Fruit fly (Drosophila melanogaster): ENCODE measurements around the gene CG11836.

Gene CG11836

dm6 chr3R:25024895-25025557 lies 45.9 kb upstream of the CG11836 start, which contains the start of the genes EMC6 and Hr96 (continued):
- TF ChIP-seq eg (GFP tag; IDR thresholded peaks at IDR 0.05) (peak; percentile 94), CG11294 (GFP tag; IDR thresholded peaks at IDR 0.05) (peak; percentile 89), CG34406 (GFP tag; optimal IDR thresholded peaks at IDR 0.05) (peak; percentile 88), Eip75B (GFP tag; optimal IDR thresholded peaks at IDR 0.05) (peak; percentile 93), Met (GFP tag; optimal IDR thresholded peaks at IDR 0.05) (peak; percentile 93), CG8632 (GFP tag; optimal IDR thresholded peaks at IDR 0.05) (peak; percentile 88), salr (GFP tag; optimal IDR thresholded peaks at IDR 0.05) (peak in 1 of 2 experiments; percentile 89), CG1621 (tag; optimal IDR thresholded peaks at IDR 0.05) (peak; percentile 97), CG11902 (GFP tag; optimal IDR thresholded peaks at IDR 0.05) (peak; percentile 85), achi (GFP tag; optimal IDR thresholded peaks at IDR 0.05) (peak; percentile 88), CG6163 (GFP tag; IDR thresholded peaks at IDR 0.05) (peak; percentile 96), ss (GFP tag; optimal IDR thresholded peaks at IDR 0.05) (peak in 1 of 2 experiments; percentile 84), topi (GFP tag; optimal IDR thresholded peaks at IDR 0.05) (peak; percentile 91), Eip93F (GFP tag; optimal IDR thresholded peaks at IDR 0.05) (peak; percentile 83), CG6792 (GFP tag; optimal IDR thresholded peaks at IDR 0.05) (peak; percentile 88), fd85E (GFP tag; optimal IDR thresholded peaks at IDR 0.05) (peak; percentile 62), pdm3 (GFP tag; optimal IDR thresholded peaks at IDR 0.05) (peak; percentile 95), Gug (GFP tag; IDR thresholded peaks at IDR 0.05) (peak; percentile 92), CG9139 (GFP tag; optimal IDR thresholded peaks at IDR 0.05) (no peak)

dm6 chr3R:25027281-25028219 lies 43.4 kb upstream of the CG11836 start:
- TF ChIP-seq esn (GFP tag; optimal IDR thresholded peaks at IDR 0.05) (peak; percentile 81), CG8119 (GFP tag; IDR thresholded peaks at IDR 0.05) (0 out of 3 replicates have a peak, but pooled peaks have one; percentile 31), cyc (GFP tag; optimal IDR thresholded peaks at IDR 0.05) (peak; percentile 38), CG8632 (GFP tag; optimal IDR thresholded peaks at IDR 0.05) (no peak), Eip93F (GFP tag; optimal IDR thresholded peaks at IDR 0.05) (peak; percentile 46), acj6 (GFP tag; optimal IDR thresholded peaks at IDR 0.05) (no peak), Sox15 (GFP tag; optimal IDR thresholded peaks at IDR 0.05) (peak; percentile 44), Sox14 (GFP tag; optimal IDR thresholded peaks at IDR 0.05) (peak; percentile 64), spab (GFP tag; optimal IDR thresholded peaks at IDR 0.05) (no peak), CG9139 (GFP tag; optimal IDR thresholded peaks at IDR 0.05) (no peak), lz (GFP tag; optimal IDR thresholded peaks at IDR 0.05) (peak; percentile 65), Smox (GFP tag; optimal IDR thresholded peaks at IDR 0.05) (no peak), dsx (GFP tag; optimal IDR thresholded peaks at IDR 0.05; ENCODE audit: poor library complexity, severe bottlenecking) (no peak), fkh (GFP tag; optimal IDR thresholded peaks at IDR 0.05) (peak; percentile 82), CG6792 (GFP tag; optimal IDR thresholded peaks at IDR 0.05) (peak; percentile 62), salr (GFP tag; optimal IDR thresholded peaks at IDR 0.05) (no peak), CG31627 (GFP tag; optimal IDR thresholded peaks at IDR 0.05) (peak; percentile 52), Blimp-1 (GFP tag; optimal IDR thresholded peaks at IDR 0.05) (peak; percentile 32), CG3032 (tag; optimal IDR thresholded peaks at IDR 0.05) (peak; percentile 37), vri (GFP tag; optimal IDR thresholded peaks at IDR 0.05) (peak; percentile 69)

- TF ChIP-seq Hr38 (GFP tag; optimal IDR thresholded peaks at IDR 0.05): no peak
- TF ChIP-seq Hr4 (GFP tag; optimal IDR thresholded peaks at IDR 0.05): no peak
- TF ChIP-seq cyc (GFP tag; optimal IDR thresholded peaks at IDR 0.05): no peak
- TF ChIP-seq fd59A (GFP tag; optimal IDR thresholded peaks at IDR 0.05): no peak
- TF ChIP-seq Hr39 (GFP tag; optimal IDR thresholded peaks at IDR 0.05): no peak
- TF ChIP-seq Ets96B (tag; optimal IDR thresholded peaks at IDR 0.05): no peak
- no peak for TF ChIP-seq OdsH (GFP tag; optimal IDR thresholded peaks at IDR 0.05)
- no peak for TF ChIP-seq svp (GFP tag)
- TF ChIP-seq ss (GFP tag; optimal IDR thresholded peaks at IDR 0.05): no peak
- TF ChIP-seq CG34406 (GFP tag; optimal IDR thresholded peaks at IDR 0.05): no peak
- no peak for TF ChIP-seq CG7368 (GFP tag; optimal IDR thresholded peaks at IDR 0.05)
- no peak for TF ChIP-seq vri (GFP tag; optimal IDR thresholded peaks at IDR 0.05)
- TF ChIP-seq Eip93F (GFP tag; optimal IDR thresholded peaks at IDR 0.05): no peak
- TF ChIP-seq CG10631 (GFP tag; optimal IDR thresholded peaks at IDR 0.05): no peak
- TF ChIP-seq Lpt (GFP tag; optimal IDR thresholded peaks at IDR 0.05): no peak
Measured at dm6 chr3R:25032686-25033085, 38.2 kb upstream of the CG11836 start.
